Worm (Caenorhabditis elegans): ENCODE measurements around the gene srj-4.

Gene srj-4

ce11 chrV:12162906-12163305 lies at the start of gene srj-4:
TSS of gene srj-4 (plus strand) at chrV:12163206.
- TF ChIP-seq F49E8.2 (tag; optimal IDR thresholded peaks at IDR 0.05; ENCODE audit: borderline replicate concordance) (no peak), spr-3 (GFP tag; optimal IDR thresholded peaks at IDR 0.05) (no peak), dve-1 (tag; optimal IDR thresholded peaks at IDR 0.05; ENCODE audit: insufficient read depth) (no peak), ztf-7 (tag; optimal IDR thresholded peaks at IDR 0.05) (no peak), F37D6.2 (tag; optimal IDR thresholded peaks at IDR 0.05) (no peak), pha-4 (GFP tag; IDR thresholded peaks at IDR 0.05) (no peak), pha-4 (tag; optimal IDR thresholded peaks at IDR 0.05) (no peak), lin-1 (GFP tag; IDR thresholded peaks at IDR 0.05) (no peak), nhr-237 (tag; optimal IDR thresholded peaks at IDR 0.05) (no peak), tra-1 (GFP tag; IDR thresholded peaks at IDR 0.05) (no peak)

DNA sequence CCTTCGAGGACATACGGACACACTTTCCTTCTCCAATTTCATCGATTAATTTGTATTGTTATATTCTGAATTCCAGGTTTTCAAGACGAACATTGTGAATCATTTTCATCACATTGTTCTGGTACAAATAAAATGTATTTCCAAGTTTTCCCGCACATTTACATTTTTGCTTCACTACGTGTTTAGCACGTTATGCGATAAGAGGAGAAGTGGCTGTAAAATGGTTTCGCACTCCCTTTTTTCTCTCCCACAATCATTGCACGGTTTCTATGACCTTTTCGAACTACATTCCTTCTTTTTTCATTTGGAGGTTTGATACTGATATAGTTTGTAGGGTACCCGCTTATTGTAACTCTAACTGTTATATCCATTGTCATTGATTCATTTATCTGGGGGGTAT lies 49.3 kb upstream of the srj-4 start:
- TF ChIP-seq aha-1 (tag) (peak; percentile 30), dve-1 (tag; optimal IDR thresholded peaks at IDR 0.05; ENCODE audit: insufficient read depth) (no peak), nhr-77 (tag; optimal IDR thresholded peaks at IDR 0.05) (peak; percentile 3), mdl-1 (tag; optimal IDR thresholded peaks at IDR 0.05) (peak in 1 of 2 experiments; percentile 13), nhr-28 (tag; optimal IDR thresholded peaks at IDR 0.05) (peak; percentile 91), ceh-20 (GFP tag; IDR thresholded peaks at IDR 0.05) (no peak), dmd-6 (GFP tag; IDR thresholded peaks at IDR 0.05) (peak; percentile 54), ces-1 (GFP tag; optimal IDR thresholded peaks at IDR 0.05) (no peak), mxl-3 (GFP tag; optimal IDR thresholded peaks at IDR 0.05) (peak; percentile 66), pqm-1 (tag; optimal IDR thresholded peaks at IDR 0.05) (peak; percentile 85)

- TF ChIP-seq hmg-1.1 (GFP tag; IDR thresholded peaks at IDR 0.05) (no peak), hlh-30 (tag; optimal IDR thresholded peaks at IDR 0.05; ENCODE audit: insufficient read depth) (no peak), mes-2 (tag; optimal IDR thresholded peaks at IDR 0.05; ENCODE audit: poor library complexity, severe bottlenecking) (no peak), unc-39 (tag; optimal IDR thresholded peaks at IDR 0.05) (no peak), tag-97 (GFP tag; IDR thresholded peaks at IDR 0.05) (no peak), ZK337.2 (GFP tag; IDR thresholded peaks at IDR 0.05) (no peak), tra-1 (GFP tag; IDR thresholded peaks at IDR 0.05) (no peak), nhr-10 (tag; optimal IDR thresholded peaks at IDR 0.05) (no peak)
Observed at ce11 chrV:12114693-12115092, 48.3 kb upstream of the srj-4 start, which contains the start of gene spin-1. TSS of gene spin-1 (plus strand) at chrV:12114993.

DNA sequence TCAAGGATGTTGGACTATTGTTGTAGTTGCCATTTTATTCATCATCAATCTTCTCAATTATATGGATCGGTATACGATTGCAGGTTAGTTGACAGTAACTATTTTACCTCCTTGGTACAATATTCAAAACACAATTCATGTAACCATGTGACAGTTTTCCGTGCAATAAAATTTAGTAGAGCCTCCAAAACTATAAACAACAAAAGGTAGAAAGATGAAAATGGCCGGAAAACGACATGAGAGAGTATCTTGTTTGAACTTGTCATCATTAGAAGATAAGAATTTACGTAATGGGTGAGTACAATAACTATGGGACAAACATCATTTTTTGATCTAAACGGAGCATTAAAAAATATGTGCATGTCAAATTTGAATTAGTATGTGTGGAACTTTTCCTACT lies 47.9 kb upstream of the srj-4 start:
- TF ChIP-seq lsy-2 (tag; optimal IDR thresholded peaks at IDR 0.05) (no peak), daf-16 (GFP tag; optimal IDR thresholded peaks at IDR 0.05) (no peak), daf-16 (tag; optimal IDR thresholded peaks at IDR 0.05) (peak; percentile 69), unc-62 (GFP tag; optimal IDR thresholded peaks at IDR 0.05 in 1 of 2) (peak in 1 of 2 experiments; percentile 97), unc-62 (tag; optimal IDR thresholded peaks at IDR 0.05) (no peak), dmd-6 (GFP tag; IDR thresholded peaks at IDR 0.05) (peak; percentile 75), F44E2.7 (GFP tag; IDR thresholded peaks at IDR 0.05) (no peak), dmd-8 (GFP tag; IDR thresholded peaks at IDR 0.05) (no peak), php-3 (GFP tag; IDR thresholded peaks at IDR 0.05) (no peak; the same call in 1 of the 2 replicates), F49E8.2 (tag; optimal IDR thresholded peaks at IDR 0.05; ENCODE audit: borderline replicate concordance) (no peak), nhr-28 (tag; optimal IDR thresholded peaks at IDR 0.05) (peak; percentile 81), dve-1 (tag; optimal IDR thresholded peaks at IDR 0.05; ENCODE audit: insufficient read depth) (peak; percentile 38), duxl-1 (tag; optimal IDR thresholded peaks at IDR 0.05; ENCODE audit: poor library complexity) (no peak), ceh-44 (GFP tag; IDR thresholded peaks at IDR 0.05) (no peak)
